Worm (Caenorhabditis elegans) whole organism, mixed stage, embryonic: Measurements from ENCODE around the gene snf-3.

Source experiments
- blmp-1 ChIP-seq: fragments of 150-350 bp; optimal IDR thresholded peaks from 2 replicates; lab custom pipeline; 2014; ENCODE audit warnings: missing biosample characterization, missing genetic modification characterization
- ceh-43 ChIP-seq: fragments of 200-800 bp; sonication (Bioruptor generic); optimal IDR thresholded peaks from 2 replicates; lab custom pipeline; 2018; ENCODE audit warnings: mild to moderate bottlenecking, missing genetic modification characterization, moderate library complexity, missing compliant biosample characterization
- ces-1 ChIP-seq: fragments of 150-350 bp; optimal IDR thresholded peaks from 2 replicates; lab custom pipeline; 2014; ENCODE audit warnings: missing biosample characterization, missing genetic modification reagents, missing genetic modification characterization
- lsy-2 ChIP-seq: fragments of 150-350 bp; optimal IDR thresholded peaks from 2 replicates; lab custom pipeline; 2014; ENCODE audit warnings: missing biosample characterization, missing genetic modification characterization

DNA sequence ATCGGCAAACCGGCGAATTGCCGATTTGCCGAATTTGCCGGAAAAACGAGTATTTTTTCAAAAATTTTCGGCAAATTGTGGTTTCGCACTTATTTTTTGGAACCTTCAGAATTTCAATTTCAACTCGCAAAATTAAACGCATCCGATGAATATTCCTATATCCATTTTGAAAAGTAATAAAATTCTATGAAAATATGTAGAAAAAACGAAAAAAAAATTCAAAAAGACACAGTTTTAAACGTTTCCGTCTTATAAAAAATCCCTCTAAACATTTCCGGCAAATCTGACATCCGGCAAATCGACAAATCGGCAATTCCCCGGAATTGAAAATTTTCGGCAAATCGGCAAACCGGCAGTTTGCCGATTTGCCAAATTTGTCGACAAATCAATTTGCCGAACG, 46.1 kb upstream of the snf-3 start, which contains the start of gene str-148:
- TF ChIP-seq lsy-2 (no peak), ces-1 (GFP tag; lab: Kevin White, UChicago) (no peak), ceh-43 (GFP tag; lab: Kevin White, UChicago) (no peak), blmp-1 (tag; lab: Kevin White, UChicago) (no peak)
